Fruit fly (Drosophila melanogaster): ENCODE results near the gene RpL7A.

Gene RpL7A

dm6 chrX:6513193-6513592 lies 20.0 kb downstream of the RpL7A start:
- TF ChIP-seq psq (GFP tag; optimal IDR thresholded peaks at IDR 0.05): no peak
- peak; percentile 59 for TF ChIP-seq Dfd (GFP tag; optimal IDR thresholded peaks at IDR 0.05)
- TF ChIP-seq fru (GFP tag; optimal IDR thresholded peaks at IDR 0.05): no peak

Data from whole organism, wandering third instar larva.